Fruit fly (Drosophila melanogaster) whole organism, pupa: ENCODE results near the gene ND-B8.

Experiments
- CG12605 ChIP-seq: fragments of 200-800 bp; sonication (Bioruptor generic); IDR thresholded peaks from 2 replicates; pipeline ENCODE4 v1.3.6; 2022; ENCODE audit warnings: missing biosample characterization, missing genetic modification characterization
- CG14655 ChIP-seq: fragments of 200-800 bp; sonication (Bioruptor generic); optimal IDR thresholded peaks from 3 replicates; lab custom pipeline; 2017; ENCODE audit warnings: mild to moderate bottlenecking, missing biosample characterization, missing genetic modification reagents, missing genetic modification characterization
- CG17806 ChIP-seq: fragments of 200-800 bp; sonication (Bioruptor generic); optimal IDR thresholded peaks from 2 replicates; lab custom pipeline; 2018; ENCODE audit warnings: missing biosample characterization, mild to moderate bottlenecking, missing genetic modification characterization, moderate library complexity
- CG34367 ChIP-seq: fragments of 200-800 bp; sonication (Bioruptor generic); optimal IDR thresholded peaks from 2 replicates; lab custom pipeline; 2018; ENCODE audit warnings: missing biosample characterization, mild to moderate bottlenecking, missing genetic modification characterization
- CG8301 ChIP-seq: fragments of 200-800 bp; sonication (Bioruptor generic); optimal IDR thresholded peaks from 2 replicates; lab custom pipeline; 2018; ENCODE audit warnings: missing biosample characterization, mild to moderate bottlenecking, missing genetic modification characterization
- CG9948 ChIP-seq: fragments of 200-800 bp; sonication (Bioruptor generic); optimal IDR thresholded peaks from 2 replicates; lab custom pipeline; 2018; ENCODE audit warnings: missing biosample characterization, mild to moderate bottlenecking, missing genetic modification characterization, moderate library complexity
- Ets98B ChIP-seq: fragments of 200-800 bp; sonication (Bioruptor generic); IDR thresholded peaks from 2 replicates; pipeline ENCODE4 v1.3.6; 2022; ENCODE audit warnings: missing biosample characterization, missing genetic modification characterization
- Pif1A ChIP-seq: fragments of 200-800 bp; sonication (Bioruptor generic); optimal IDR thresholded peaks from 3 replicates; lab custom pipeline; 2016; ENCODE audit warnings: missing biosample characterization, missing genetic modification characterization
- Pif1B ChIP-seq: fragments of 200-800 bp; sonication (Bioruptor generic); optimal IDR thresholded peaks from 3 replicates; lab custom pipeline; 2016; ENCODE audit warnings: missing biosample characterization, missing genetic modification characterization
- Snoo ChIP-seq: fragments of 200-800 bp; sonication (Bioruptor generic); optimal IDR thresholded peaks from 3 replicates; lab custom pipeline; 2017; ENCODE audit warnings: missing biosample characterization, mild to moderate bottlenecking, missing genetic modification characterization, inconsistent platforms
- fd96Ca ChIP-seq: fragments of 200-800 bp; sonication (Bioruptor generic); IDR thresholded peaks from 3 replicates; pipeline ENCODE4 v1.3.6; 2022; ENCODE audit warnings: missing biosample characterization, missing genetic modification characterization

dm6 chr2L:4417982-4418381 is 36.4 kb upstream of the ND-B8 start:
- TF ChIP-seq Pif1B (GFP tag; lab: Kevin White, UChicago) (no peak), CG14655 (no peak), CG17806 (tag; lab: Kevin White, UChicago) (no peak), Pif1A (no peak), fd96Ca (GFP tag; lab: Robert Waterston, UW) (peak; percentile 25; the same call in 1 of the 3 replicates), Snoo (no peak), CG9948 (tag; lab: Kevin White, UChicago) (no peak), CG34367 (tag; lab: Kevin White, UChicago) (no peak), CG12605 (GFP tag; lab: Robert Waterston, UW) (peak; percentile 49), CG8301 (tag; lab: Kevin White, UChicago) (no peak), Ets98B (GFP tag; lab: Robert Waterston, UW) (no peak)
